Fruit fly (Drosophila melanogaster) whole organism, wandering third instar larva: ENCODE results near the gene CG8960.

Experiments used
- Abd-B ChIP-seq: fragments of >200 bp; optimal IDR thresholded peaks from 2 replicates; lab custom pipeline; 2017; ENCODE audit warnings: missing biosample characterization, missing genetic modification characterization
- CG32264 ChIP-seq: fragments of 200-800 bp; sonication (Bioruptor generic); optimal IDR thresholded peaks from 2 replicates; lab custom pipeline; 2016; ENCODE audit warnings: missing biosample characterization, missing genetic modification characterization
- CrebA ChIP-seq: fragments of 200-800 bp; sonication (Bioruptor generic); optimal IDR thresholded peaks from 2 replicates; lab custom pipeline; 2016; ENCODE audit warnings: missing biosample characterization, mild to moderate bottlenecking, missing genetic modification characterization, borderline replicate concordance
- Dif ChIP-seq: fragments of 200-275, 200-300 bp; sonication (Bioruptor generic); optimal IDR thresholded peaks from 2 replicates; lab custom pipeline; 2018; ENCODE audit warnings: missing biosample characterization, missing genetic modification characterization; ENCODE audit not compliant: partially characterized antibody
- GATAd ChIP-seq: sonication (Bioruptor generic); optimal IDR thresholded peaks from 2 replicates; lab custom pipeline; 2016; ENCODE audit warnings: missing biosample characterization, missing genetic modification characterization
- HLH106 ChIP-seq: fragments of 200-800 bp; optimal IDR thresholded peaks from 3 replicates; lab custom pipeline; 2019; ENCODE audit warnings: missing biosample characterization, mild to moderate bottlenecking, missing genetic modification characterization, moderate library complexity
- Hnf4 ChIP-seq: fragments of 200-800 bp; sonication (Bioruptor generic); optimal IDR thresholded peaks from 2 replicates; lab custom pipeline; 2016; ENCODE audit warnings: missing biosample characterization, mild to moderate bottlenecking, missing genetic modification characterization
- Hr78 ChIP-seq: fragments of >200 bp; optimal IDR thresholded peaks from 2 replicates; lab custom pipeline; 2017; ENCODE audit warnings: missing biosample characterization, missing genetic modification characterization
- Hr83 ChIP-seq: fragments of 200-300 bp; sonication (Bioruptor generic); optimal IDR thresholded peaks from 2 replicates; lab custom pipeline; 2016; ENCODE audit warnings: missing biosample characterization, mild to moderate bottlenecking, missing genetic modification characterization, moderate library complexity; ENCODE audit not compliant: poor library complexity, severe bottlenecking
- Mio ChIP-seq: sonication (Bioruptor generic); optimal IDR thresholded peaks from 2 replicates; lab custom pipeline; 2016; ENCODE audit warnings: missing biosample characterization, missing genetic modification characterization
- Myc ChIP-seq: fragments of >200 bp; optimal IDR thresholded peaks from 2 replicates; lab custom pipeline; 2017
- N ChIP-seq: fragments of >200 bp; optimal IDR thresholded peaks from 2 replicates; lab custom pipeline; 2018; ENCODE audit warnings: missing biosample characterization, missing external identifiers, missing genetic modification characterization
- Rel ChIP-seq, 2 experiments: fragments of 200-800 bp; sonication (Bioruptor generic) in 1 of 2; optimal IDR thresholded peaks; 2 replicates in 1 of 2; 3 replicates in 1 of 2; lab custom pipeline; 2016 to 2019; ENCODE audit warnings: mild to moderate bottlenecking in 2 of 2, missing biosample characterization in 2 of 2, missing genetic modification characterization in 2 of 2, moderate library complexity in 1 of 2
- Sp1 ChIP-seq: fragments of 200-800 bp; sonication (Bioruptor generic); optimal IDR thresholded peaks from 3 replicates; lab custom pipeline; 2019; ENCODE audit warnings: missing biosample characterization, mild to moderate bottlenecking, missing genetic modification characterization, moderate library complexity
- Vsx2 ChIP-seq: fragments of 200-300, 225-300 bp; sonication (Bioruptor generic); optimal IDR thresholded peaks from 2 replicates; lab custom pipeline; 2018; ENCODE audit warnings: missing biosample characterization, missing genetic modification characterization; ENCODE audit not compliant: partially characterized antibody
- br ChIP-seq: fragments of 200-800 bp; sonication (Bioruptor generic); optimal IDR thresholded peaks from 2 replicates; lab custom pipeline; 2016; ENCODE audit warnings: missing biosample characterization, missing genetic modification characterization
- brk ChIP-seq: fragments of 200-800 bp; sonication (Bioruptor generic); optimal IDR thresholded peaks from 2 replicates; lab custom pipeline; 2016; ENCODE audit warnings: missing biosample characterization, mild to moderate bottlenecking, missing genetic modification characterization
- dl ChIP-seq, 2 experiments: fragments of 175-275, 200-275 bp in 1 of 2; fragments of 200-275 bp in 1 of 2; sonication (Bioruptor generic); optimal IDR thresholded peaks; lab custom pipeline; 2018; ENCODE audit warnings: mild to moderate bottlenecking in 2 of 2, missing biosample characterization in 2 of 2, missing genetic modification characterization in 2 of 2, moderate library complexity in 2 of 2; ENCODE audit not compliant: partially characterized antibody in 2 of 2, insufficient read depth in 1 of 2
- dmrt93B ChIP-seq: fragments of 200-800 bp; sonication (Bioruptor generic); optimal IDR thresholded peaks from 2 replicates; lab custom pipeline; 2018; ENCODE audit warnings: missing biosample characterization, mild to moderate bottlenecking, missing genetic modification characterization
- dsf ChIP-seq: sonication (Bioruptor generic); optimal IDR thresholded peaks from 2 replicates; lab custom pipeline; 2016; ENCODE audit warnings: missing biosample characterization, missing genetic modification characterization, borderline replicate concordance
- ey ChIP-seq: fragments of 200-800 bp; sonication (Bioruptor generic); optimal IDR thresholded peaks from 2 replicates; lab custom pipeline; 2016; ENCODE audit warnings: missing biosample characterization, missing genetic modification characterization
- foxo ChIP-seq, 2 experiments: fragments of 200-800 bp; sonication (Bioruptor generic); optimal IDR thresholded peaks; 2 replicates in 1 of 2; 3 replicates in 1 of 2; lab custom pipeline; 2016 to 2017; ENCODE audit warnings: missing biosample characterization in 2 of 2, missing genetic modification characterization in 2 of 2
- h ChIP-seq: fragments of 200-800 bp; sonication (Bioruptor generic); optimal IDR thresholded peaks from 3 replicates; lab custom pipeline; 2016; ENCODE audit warnings: missing biosample characterization, mild to moderate bottlenecking, missing genetic modification characterization
- jim ChIP-seq: fragments of 175-275, 200-325 bp; sonication (Bioruptor generic); optimal IDR thresholded peaks from 2 replicates; lab custom pipeline; 2016; ENCODE audit warnings: missing biosample characterization, mild to moderate bottlenecking, missing genetic modification characterization
- pan ChIP-seq: fragments of >200 bp; optimal IDR thresholded peaks from 2 replicates; lab custom pipeline; 2017
- psq ChIP-seq: fragments of 200-800 bp; sonication (Bioruptor generic); optimal IDR thresholded peaks from 3 replicates; lab custom pipeline; 2017; ENCODE audit warnings: missing biosample characterization, mild to moderate bottlenecking, missing genetic modification characterization, moderate library complexity
- rgr ChIP-seq: fragments of 200-800 bp; sonication (Bioruptor generic); optimal IDR thresholded peaks from 3 replicates; lab custom pipeline; 2016; ENCODE audit warnings: missing biosample characterization, mild to moderate bottlenecking, missing genetic modification characterization
- sage ChIP-seq: fragments of 200-800 bp; sonication (Bioruptor generic); optimal IDR thresholded peaks from 2 replicates; lab custom pipeline; 2016; ENCODE audit warnings: missing biosample characterization, mild to moderate bottlenecking, missing genetic modification characterization
- sv ChIP-seq: fragments of 200-800 bp; sonication (Bioruptor generic); optimal IDR thresholded peaks from 3 replicates; lab custom pipeline; 2016; ENCODE audit warnings: missing biosample characterization, missing genetic modification characterization
- tai ChIP-seq: sonication (Bioruptor generic); optimal IDR thresholded peaks from 2 replicates; lab custom pipeline; 2016; ENCODE audit warnings: missing biosample characterization, missing genetic modification characterization

The CG8960 gene

dm6 chr3L:2164805-2165204, 32.0 kb upstream of the CG8960 start:
- no peak for TF ChIP-seq rgr (GFP tag; lab: Kevin White, UChicago)
- TF ChIP-seq pan (lab: Kevin White, UChicago): no peak
- no peak for TF ChIP-seq CrebA (GFP tag; lab: Kevin White, UChicago)
- no peak for TF ChIP-seq CG32264 (GFP tag; lab: Kevin White, UChicago)
- TF ChIP-seq Myc: no peak
- TF ChIP-seq Hr83: no peak
- TF ChIP-seq Rel (GFP tag; optimal IDR thresholded peaks at IDR 0.05; lab: Kevin White, UChicago): no peak
- no peak for TF ChIP-seq Rel (tag; optimal IDR thresholded peaks at IDR 0.05; lab: Kevin White, UChicago)
- TF ChIP-seq Hr78 (GFP tag; lab: Kevin White, UChicago): no peak
- TF ChIP-seq HLH106 (tag; lab: Kevin White, UChicago): no peak
- no peak for TF ChIP-seq Sp1 (GFP tag; lab: Kevin White, UChicago)
- TF ChIP-seq dl (GFP tag; optimal IDR thresholded peaks at IDR 0.05; lab: Kevin White, UChicago; ENCODE audit: insufficient read depth in 1 of 2, partially characterized antibody in 2 of 2): no peak
- no peak for TF ChIP-seq Vsx2

- TF ChIP-seq Hr78 (GFP tag; lab: Kevin White, UChicago) (no peak), CG32264 (GFP tag; lab: Kevin White, UChicago) (no peak), dl (GFP tag; optimal IDR thresholded peaks at IDR 0.05; lab: Kevin White, UChicago; ENCODE audit: insufficient read depth in 1 of 2, partially characterized antibody in 2 of 2) (no peak), dsf (GFP tag; lab: Kevin White, UChicago) (no peak), Vsx2 (peak; percentile 55), dmrt93B (GFP tag; lab: Kevin White, UChicago) (no peak), tai (GFP tag; lab: Kevin White, UChicago) (no peak), CrebA (GFP tag; lab: Kevin White, UChicago) (no peak), Myc (peak; percentile 41), Sp1 (GFP tag; lab: Kevin White, UChicago) (no peak), Hnf4 (GFP tag; lab: Kevin White, UChicago) (no peak), Mio (GFP tag; lab: Kevin White, UChicago) (no peak), Dif (GFP tag; lab: Kevin White, UChicago) (peak; percentile 44), N (GFP tag; lab: Kevin White, UChicago) (peak; percentile 49), HLH106 (tag; lab: Kevin White, UChicago) (no peak)
These were observed 30.0 kb upstream of the CG8960 start for dm6 chr3L:2166776-2167175.

- TF ChIP-seq Hr83: no peak
- no peak for TF ChIP-seq h (GFP tag; lab: Kevin White, UChicago)
- no peak for TF ChIP-seq sv (GFP tag; lab: Kevin White, UChicago)
- no peak for TF ChIP-seq Rel (GFP tag; optimal IDR thresholded peaks at IDR 0.05; lab: Kevin White, UChicago)
- TF ChIP-seq Rel (tag; optimal IDR thresholded peaks at IDR 0.05; lab: Kevin White, UChicago): no peak
- TF ChIP-seq Vsx2: no peak
- no peak for TF ChIP-seq psq (GFP tag; lab: Kevin White, UChicago)
- no peak for TF ChIP-seq CrebA (GFP tag; lab: Kevin White, UChicago)
- TF ChIP-seq dmrt93B (GFP tag; lab: Kevin White, UChicago): no peak
- no peak for TF ChIP-seq tai (GFP tag; lab: Kevin White, UChicago)
- no peak for TF ChIP-seq ey (GFP tag; lab: Kevin White, UChicago)
- TF ChIP-seq sage (GFP tag; lab: Kevin White, UChicago): no peak
- TF ChIP-seq Myc: no peak
- TF ChIP-seq foxo (GFP tag; optimal IDR thresholded peaks at IDR 0.05; lab: Kevin White, UChicago): no peak
- TF ChIP-seq Abd-B (GFP tag; lab: Kevin White, UChicago): no peak
- no peak for TF ChIP-seq dsf (GFP tag; lab: Kevin White, UChicago)
- no peak for TF ChIP-seq br (GFP tag; lab: Kevin White, UChicago)
- no peak for TF ChIP-seq jim
- TF ChIP-seq Sp1 (GFP tag; lab: Kevin White, UChicago): no peak
- TF ChIP-seq rgr (GFP tag; lab: Kevin White, UChicago): no peak
- TF ChIP-seq Hnf4 (GFP tag; lab: Kevin White, UChicago): no peak
- TF ChIP-seq, all 38 proteins: peak for 0
These were observed 27.9 kb upstream of the CG8960 start, which contains the start of gene CG15879 for dm6 chr3L:2168954-2169353. Gene CG15879 (minus strand): TSS chr3L:2169108.

dm6 chr3L:2170885-2171526, 25.8 kb upstream of the CG8960 start, which contains the start of gene CG5704:
Gene CG5704 (minus strand): TSS chr3L:2170971.
- TF ChIP-seq GATAd: no peak
- peak; percentile 47 for TF ChIP-seq brk
